Worm (Caenorhabditis elegans): ENCODE data around the gene rilp-1.

Gene rilp-1

DNA sequence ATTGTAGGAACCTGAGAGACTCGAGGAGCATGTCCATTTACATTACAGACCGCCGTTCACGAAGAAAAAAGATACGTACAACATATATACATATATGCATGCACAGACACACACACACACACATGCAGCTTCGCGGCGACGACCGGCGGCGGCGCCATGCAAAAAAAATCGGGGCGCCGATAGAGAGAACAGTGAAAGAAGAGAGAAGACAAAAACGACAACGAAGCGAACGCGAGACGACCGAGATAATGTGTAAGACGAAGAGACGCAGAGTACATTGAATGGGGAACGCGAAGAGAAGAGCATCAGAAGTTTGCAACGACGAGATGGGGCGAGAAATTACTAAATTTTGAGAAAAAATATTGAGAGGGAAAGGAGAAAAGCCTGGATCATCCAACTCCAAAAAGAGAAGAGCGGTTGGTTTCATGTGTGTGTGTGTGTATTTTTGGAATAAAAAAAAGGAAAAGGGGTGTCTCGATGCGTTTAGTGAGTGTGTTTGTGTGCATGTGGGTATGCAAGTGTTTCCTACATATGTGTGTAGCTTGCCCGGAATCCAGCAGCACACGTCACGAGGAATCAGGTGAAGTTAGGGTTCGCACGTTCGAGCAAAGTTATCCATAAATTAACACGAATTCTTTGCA, 16.2 kb upstream of the rilp-1 start (continued):
- TF ChIP-seq mdl-1 (tag; optimal IDR thresholded peaks at IDR 0.05) (peak in 1 of 2 experiments; percentile 43), lim-7 (GFP tag; IDR thresholded peaks at IDR 0.05) (no peak), daf-19 (GFP tag; conservative IDR thresholded peaks at IDR 0.05) (no peak), ZK337.2 (GFP tag; IDR thresholded peaks at IDR 0.05) (no peak), attf-4 (tag; optimal IDR thresholded peaks at IDR 0.05) (no peak), tag-97 (GFP tag; IDR thresholded peaks at IDR 0.05) (no peak), hlh-11 (tag; optimal IDR thresholded peaks at IDR 0.05) (peak; percentile 61), ceh-28 (tag; optimal IDR thresholded peaks at IDR 0.05) (no peak), nhr-48 (tag; optimal IDR thresholded peaks at IDR 0.05) (no peak), nhr-6 (tag; optimal IDR thresholded peaks at IDR 0.05) (peak; percentile 13), madf-5 (GFP tag; IDR thresholded peaks at IDR 0.05) (no peak), dmd-6 (GFP tag; IDR thresholded peaks at IDR 0.05) (peak; percentile 34; the same call in 1 of the 2 replicates), jun-1 (tag; optimal IDR thresholded peaks at IDR 0.05) (no peak), mep-1 (tag; optimal IDR thresholded peaks at IDR 0.05) (peak; percentile 47)

- TF ChIP-seq lsy-2 (tag; optimal IDR thresholded peaks at IDR 0.05) = peak in 1 of 2 experiments; percentile 35
- TF ChIP-seq lin-15B (tag; optimal IDR thresholded peaks at IDR 0.05) = no peak
- peak; percentile 62 for TF ChIP-seq rbr-2 (tag; optimal IDR thresholded peaks at IDR 0.05)
- TF ChIP-seq T20F7.1 (GFP tag; optimal IDR thresholded peaks at IDR 0.05) = no peak
- no peak for TF ChIP-seq daf-16 (GFP tag; optimal IDR thresholded peaks at IDR 0.05)
- no peak for TF ChIP-seq daf-16 (tag; optimal IDR thresholded peaks at IDR 0.05)
- no peak for TF ChIP-seq snpc-4 (tag; optimal IDR thresholded peaks at IDR 0.05)
- TF ChIP-seq hlh-30 (tag; optimal IDR thresholded peaks at IDR 0.05; ENCODE audit: insufficient read depth) = no peak
- TF ChIP-seq mes-2 (tag; optimal IDR thresholded peaks at IDR 0.05; ENCODE audit: poor library complexity, severe bottlenecking) = peak; percentile 38
- 0 out of 2 replicates have a peak, but pooled peaks have one; percentile 16 for TF ChIP-seq set-16 (GFP tag; IDR thresholded peaks at IDR 0.05)
- peak; percentile 53 for TF ChIP-seq hmg-1.1 (GFP tag; IDR thresholded peaks at IDR 0.05)
- TF ChIP-seq mep-1 (tag; optimal IDR thresholded peaks at IDR 0.05) = peak; percentile 29
- peak in 1 of 2 experiments; percentile 91 for TF ChIP-seq unc-62 (GFP tag; optimal IDR thresholded peaks at IDR 0.05 in 1 of 2)
- TF ChIP-seq unc-62 (tag; optimal IDR thresholded peaks at IDR 0.05) = no peak
Observed at ce11 chrIII:3620652-3621051, 15.3 kb upstream of the rilp-1 start.

DNA sequence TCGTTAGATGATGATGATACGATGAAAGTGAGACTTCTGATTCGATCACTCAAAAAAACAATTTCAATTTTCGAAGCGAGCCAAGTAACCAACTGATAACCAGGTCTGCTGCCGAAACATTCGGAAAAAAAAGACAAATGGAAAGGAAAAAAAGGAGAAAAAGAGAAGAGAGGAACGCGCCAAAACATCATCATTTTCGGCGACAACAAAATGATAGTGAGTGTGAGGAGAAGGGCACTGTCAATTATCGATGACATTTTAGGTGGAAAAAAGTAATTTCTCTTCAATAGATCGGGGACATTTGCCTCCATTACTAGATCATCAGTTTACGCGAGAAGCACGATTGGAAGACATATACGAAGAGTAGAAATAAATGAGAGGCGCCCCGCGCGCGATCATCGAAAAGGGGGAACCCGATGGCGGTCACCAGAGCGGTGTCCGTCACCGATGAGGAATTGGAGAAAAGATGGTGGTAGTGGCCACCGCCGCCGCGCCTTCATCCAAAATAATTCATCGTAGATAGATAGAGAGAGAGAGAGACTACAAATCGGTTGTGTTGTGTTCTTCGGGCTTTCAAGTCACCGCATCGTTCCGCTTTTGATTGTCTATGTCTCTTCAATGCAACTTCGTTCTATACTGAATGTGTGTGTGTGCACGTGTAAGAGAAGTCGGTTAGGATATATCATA, 14.6 kb upstream of the rilp-1 start:
- TF ChIP-seq zfp-2 (tag; optimal IDR thresholded peaks at IDR 0.05) (no peak), ama-1 (optimal IDR thresholded peaks at IDR 0.05) (no peak), ceh-44 (GFP tag; IDR thresholded peaks at IDR 0.05) (no peak), mxl-3 (GFP tag; optimal IDR thresholded peaks at IDR 0.05) (peak; percentile 61), snpc-4 (tag; optimal IDR thresholded peaks at IDR 0.05) (no peak), lin-13 (GFP tag; optimal IDR thresholded peaks at IDR 0.05) (no peak), mep-1 (tag; optimal IDR thresholded peaks at IDR 0.05) (peak; percentile 23), daf-16 (GFP tag; optimal IDR thresholded peaks at IDR 0.05) (no peak), daf-16 (tag; optimal IDR thresholded peaks at IDR 0.05) (peak; percentile 65), nhr-28 (tag; optimal IDR thresholded peaks at IDR 0.05) (peak; percentile 90), mdl-1 (tag; optimal IDR thresholded peaks at IDR 0.05) (peak; percentile 9 to 80), cey-2 (tag; optimal IDR thresholded peaks at IDR 0.05; ENCODE audit: borderline replicate concordance, insufficient read depth) (no peak), ces-1 (GFP tag; optimal IDR thresholded peaks at IDR 0.05) (no peak), gei-8 (GFP tag; optimal IDR thresholded peaks at IDR 0.05) (no peak), hlh-11 (tag; optimal IDR thresholded peaks at IDR 0.05) (peak; percentile 41), zag-1 (tag; optimal IDR thresholded peaks at IDR 0.05) (no peak), unc-62 (GFP tag; optimal IDR thresholded peaks at IDR 0.05 in 1 of 2) (no peak), unc-62 (tag; optimal IDR thresholded peaks at IDR 0.05) (no peak), hmg-1.1 (GFP tag; IDR thresholded peaks at IDR 0.05) (0 out of 2 replicates have a peak, but pooled peaks have one; percentile 24), dmd-6 (GFP tag; IDR thresholded peaks at IDR 0.05) (peak; percentile 63), pqm-1 (tag; optimal IDR thresholded peaks at IDR 0.05) (peak; percentile 30), spr-1 (tag; optimal IDR thresholded peaks at IDR 0.05) (no peak), ZK546.5 (tag; optimal IDR thresholded peaks at IDR 0.05) (no peak), tra-1 (GFP tag; IDR thresholded peaks at IDR 0.05) (no peak), ctbp-1 (GFP tag; IDR thresholded peaks at IDR 0.05) (no peak), dve-1 (tag; optimal IDR thresholded peaks at IDR 0.05; ENCODE audit: insufficient read depth) (peak; percentile 37), nhr-11 (tag; optimal IDR thresholded peaks at IDR 0.05) (no peak), dmd-8 (GFP tag; IDR thresholded peaks at IDR 0.05) (no peak), snpc-1.2 (GFP tag; IDR thresholded peaks at IDR 0.05) (no peak)
